Fruit fly (Drosophila melanogaster): ENCODE data around the gene CG8031.
A peak's percentile ranks its signal among the peaks of the same experiment; 100 is the strongest.

The CG8031 gene

DNA sequence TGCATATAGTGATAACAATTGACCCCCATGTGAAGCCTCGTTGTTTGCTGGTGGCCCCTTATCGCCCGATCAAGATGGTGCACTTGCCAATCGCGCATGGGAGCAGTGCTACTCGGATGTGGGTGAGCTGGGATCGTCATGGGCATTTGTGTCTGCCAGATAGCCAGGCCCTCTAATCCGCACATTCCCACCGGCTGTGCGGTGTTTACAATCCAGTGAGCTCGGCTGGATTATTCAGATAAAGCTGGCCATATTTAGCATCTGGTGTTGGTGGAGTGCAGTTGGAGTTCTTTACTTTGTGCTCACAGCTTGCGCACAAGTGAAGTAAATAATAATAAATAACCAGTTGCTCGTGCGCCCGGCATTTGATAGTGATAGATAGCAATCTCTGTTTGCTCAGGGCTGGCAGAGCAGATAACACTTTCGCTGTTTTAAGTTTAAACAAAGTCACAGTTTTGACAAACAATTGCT is 21.9 kb upstream of the CG8031 start (continued):
- TF ChIP-seq CG13424 (tag; optimal IDR thresholded peaks at IDR 0.05) (peak; percentile 34), cas (GFP tag; IDR thresholded peaks at IDR 0.05) (no peak), CG7357 (GFP tag; IDR thresholded peaks at IDR 0.05) (no peak), CG17912 (GFP tag; optimal IDR thresholded peaks at IDR 0.05) (peak; percentile 31), CG1529 (GFP tag; optimal IDR thresholded peaks at IDR 0.05) (no peak), CG14710 (tag; optimal IDR thresholded peaks at IDR 0.05) (peak; percentile 27), Ets65A (GFP tag) (no peak), B-H2 (GFP tag; optimal IDR thresholded peaks at IDR 0.05) (no peak), Sry-δ (GFP tag; optimal IDR thresholded peaks at IDR 0.05) (peak; percentile 1), CG33557 (GFP tag; optimal IDR thresholded peaks at IDR 0.05) (no peak), D19A (tag; optimal IDR thresholded peaks at IDR 0.05) (no peak), CG11456 (GFP tag; IDR thresholded peaks at IDR 0.05) (no peak), eve (GFP tag; optimal IDR thresholded peaks at IDR 0.05) (no peak), gcm2 (GFP tag; optimal IDR thresholded peaks at IDR 0.05) (no peak), dati (GFP tag; IDR thresholded peaks at IDR 0.05) (no peak), Atf-2 (GFP tag; optimal IDR thresholded peaks at IDR 0.05) (no peak), Gug (GFP tag; IDR thresholded peaks at IDR 0.05) (no peak), CG42726 (GFP tag; IDR thresholded peaks at IDR 0.05; ENCODE audit: partially characterized antibody) (no peak), CG4424 (GFP tag; optimal IDR thresholded peaks at IDR 0.05) (no peak), pan (optimal IDR thresholded peaks at IDR 0.05) (no peak), pan (GFP tag; optimal IDR thresholded peaks at IDR 0.05 in 1 of 2, IDR thresholded peaks at IDR 0.05 in 1 of 2) (no peak), CG6765 (GFP tag; optimal IDR thresholded peaks at IDR 0.05) (peak; percentile 41), phol (tag; optimal IDR thresholded peaks at IDR 0.05) (peak; percentile 1), CG6683 (GFP tag; optimal IDR thresholded peaks at IDR 0.05) (no peak), CG10274 (GFP tag; optimal IDR thresholded peaks at IDR 0.05) (no peak), Sry-β (GFP tag; optimal IDR thresholded peaks at IDR 0.05) (peak; percentile 26), CHES-1-like (GFP tag; optimal IDR thresholded peaks at IDR 0.05) (no peak), CG12744 (GFP tag; optimal IDR thresholded peaks at IDR 0.05) (no peak), dm (GFP tag; optimal IDR thresholded peaks at IDR 0.05) (no peak), CoRest (tag; optimal IDR thresholded peaks at IDR 0.05) (no peak), Xbp1 (GFP tag; optimal IDR thresholded peaks at IDR 0.05) (no peak), E2f1 (GFP tag; IDR thresholded peaks at IDR 0.05) (no peak), CG2199 (GFP tag; IDR thresholded peaks at IDR 0.05) (no peak), fd64A (GFP tag; optimal IDR thresholded peaks at IDR 0.05) (peak; percentile 78), ken (GFP tag; IDR thresholded peaks at IDR 0.05) (0 out of 3 replicates have a peak, but pooled peaks have one; percentile 39), tll (GFP tag; optimal IDR thresholded peaks at IDR 0.05) (no peak), CG4730 (GFP tag; IDR thresholded peaks at IDR 0.05) (no peak), mld (GFP tag; IDR thresholded peaks at IDR 0.05; ENCODE audit: partially characterized antibody) (no peak), Dip2 (GFP tag; IDR thresholded peaks at IDR 0.05) (no peak), Ets97D (GFP tag; optimal IDR thresholded peaks at IDR 0.05) (peak; percentile 20), gsb-n (tag; optimal IDR thresholded peaks at IDR 0.05) (no peak), CG7987 (GFP tag; optimal IDR thresholded peaks at IDR 0.05) (peak; percentile 77), CG6175 (GFP tag; IDR thresholded peaks at IDR 0.05) (no peak), CG14014 (GFP tag; IDR thresholded peaks at IDR 0.05) (no peak; the same call in 1 of the 2 replicates), CG8924 (tag; optimal IDR thresholded peaks at IDR 0.05) (peak; percentile 40), Scr (GFP tag; IDR thresholded peaks at IDR 0.05; ENCODE audit: partially characterized antibody) (no peak), C15 (GFP tag; IDR thresholded peaks at IDR 0.05) (no peak), CG12155 (GFP tag; optimal IDR thresholded peaks at IDR 0.05) (no peak), seq (GFP tag; IDR thresholded peaks at IDR 0.05) (no peak), CG13287 (GFP tag; IDR thresholded peaks at IDR 0.05; ENCODE audit: partially characterized antibody) (no peak), sr (GFP tag; IDR thresholded peaks at IDR 0.05) (0 out of 3 replicates have a peak, but pooled peaks have one; percentile 32), CG12219 (GFP tag; optimal IDR thresholded peaks at IDR 0.05) (peak; percentile 18)
